Fruit fly (Drosophila melanogaster) whole organism, embryonic: Measurements from ENCODE around the gene mldr.

Source experiments
- CG10209 ChIP-seq: fragments of 200-800 bp; sonication (Bioruptor generic); optimal IDR thresholded peaks from 3 replicates; lab custom pipeline; 2017; ENCODE audit warnings: missing biosample characterization, mild to moderate bottlenecking, missing genetic modification characterization, missing genetic modification reagents
- CG1024 ChIP-seq: fragments of 200-800 bp; sonication (Bioruptor generic); IDR thresholded peaks from 2 replicates; pipeline ENCODE4 v1.3.6; 2022; ENCODE audit warnings: missing biosample characterization, missing genetic modification characterization
- CG11456 ChIP-seq: fragments of 200-800 bp; sonication (Bioruptor generic); IDR thresholded peaks from 3 replicates; pipeline ENCODE4 v1.3.6; 2022; ENCODE audit warnings: missing biosample characterization, missing genetic modification characterization
- CG18262 ChIP-seq: fragments of 200-800 bp; optimal IDR thresholded peaks from 3 replicates; lab custom pipeline; 2019; ENCODE audit warnings: missing biosample characterization, mild to moderate bottlenecking, missing genetic modification characterization, moderate library complexity
- CG2120 ChIP-seq: fragments of 200-800 bp; sonication (Bioruptor generic); optimal IDR thresholded peaks from 3 replicates; lab custom pipeline; 2016; ENCODE audit warnings: missing biosample characterization, missing genetic modification characterization
- CG2199 ChIP-seq: fragments of 200-800 bp; sonication (Bioruptor generic); IDR thresholded peaks from 3 replicates; pipeline ENCODE4 v1.3.6; 2022; ENCODE audit warnings: missing biosample characterization, missing genetic modification characterization
- CG2889 ChIP-seq: fragments of 200-800 bp; sonication (Bioruptor generic); IDR thresholded peaks from 3 replicates; pipeline ENCODE4 v1.3.6; 2022; ENCODE audit warnings: missing biosample characterization, missing genetic modification characterization
- CG3281 ChIP-seq: fragments of 200-800 bp; sonication (Bioruptor generic); optimal IDR thresholded peaks from 3 replicates; lab custom pipeline; 2017; ENCODE audit warnings: missing biosample characterization, mild to moderate bottlenecking, missing genetic modification characterization
- CG34422 ChIP-seq: fragments of 200-800 bp; sonication (Bioruptor generic); IDR thresholded peaks from 3 replicates; pipeline ENCODE4 v1.3.6; 2022; ENCODE audit warnings: missing biosample characterization, missing genetic modification characterization
- CG3995 ChIP-seq: fragments of 200-800 bp; sonication (Bioruptor generic); optimal IDR thresholded peaks from 3 replicates; lab custom pipeline; 2016; ENCODE audit warnings: missing biosample characterization, missing genetic modification characterization
- CG4282 ChIP-seq: fragments of 200-800 bp; sonication (Bioruptor generic); optimal IDR thresholded peaks from 2 replicates; lab custom pipeline; 2016; ENCODE audit warnings: missing biosample characterization, missing genetic modification characterization
- CG4707 ChIP-seq: fragments of 200-800 bp; sonication (Bioruptor generic); optimal IDR thresholded peaks from 2 replicates; lab custom pipeline; 2018; ENCODE audit warnings: missing biosample characterization, mild to moderate bottlenecking, missing genetic modification characterization, moderate library complexity
- CG4730 ChIP-seq: fragments of 200-800 bp; sonication (Bioruptor generic); IDR thresholded peaks from 2 replicates; pipeline ENCODE4 v1.3.6; 2022; ENCODE audit warnings: missing biosample characterization, missing genetic modification characterization
- CG5180 ChIP-seq: fragments of 200-800 bp; sonication (Bioruptor generic); optimal IDR thresholded peaks from 3 replicates; lab custom pipeline; 2017; ENCODE audit warnings: missing biosample characterization, missing genetic modification characterization, mild to moderate bottlenecking, moderate library complexity, missing genetic modification reagents
- CG6765 ChIP-seq: fragments of 200-800 bp; sonication (Bioruptor generic); optimal IDR thresholded peaks from 3 replicates; lab custom pipeline; 2017; ENCODE audit warnings: missing biosample characterization, mild to moderate bottlenecking, missing genetic modification characterization
- CG8388 ChIP-seq: fragments of 200-800 bp; sonication (Bioruptor generic); optimal IDR thresholded peaks from 2 replicates; lab custom pipeline; 2019; ENCODE audit warnings: missing biosample characterization, mild to moderate bottlenecking, missing genetic modification characterization, moderate library complexity
- CG9437 ChIP-seq: fragments of 200-800 bp; sonication (Bioruptor generic); optimal IDR thresholded peaks from 2 replicates; lab custom pipeline; 2018; ENCODE audit warnings: missing biosample characterization, mild to moderate bottlenecking, missing genetic modification characterization
- CG9797 ChIP-seq: fragments of 200-800 bp; sonication (Bioruptor generic); optimal IDR thresholded peaks from 3 replicates; lab custom pipeline; 2018; ENCODE audit warnings: missing biosample characterization, mild to moderate bottlenecking, missing genetic modification characterization
- CTCF ChIP-seq: fragments of 200-800 bp; sonication (Bioruptor generic); optimal IDR thresholded peaks from 2 replicates; lab custom pipeline; 2017; ENCODE audit warnings: missing biosample characterization, mild to moderate bottlenecking, missing genetic modification characterization, moderate library complexity
- CrebB ChIP-seq: fragments of 200-800 bp; sonication (Bioruptor generic); optimal IDR thresholded peaks from 3 replicates; lab custom pipeline; 2018; ENCODE audit warnings: missing biosample characterization, mild to moderate bottlenecking, missing genetic modification characterization
- D ChIP-seq, 2 experiments: fragments of 200-800 bp in 1 of 2; fragments of >200 bp in 1 of 2; sonication (Bioruptor generic) in 1 of 2; optimal IDR thresholded peaks; 2 replicates in 1 of 2; 3 replicates in 1 of 2; lab custom pipeline; 2017; ENCODE audit warnings: mild to moderate bottlenecking in 1 of 2, missing biosample characterization in 1 of 2, missing genetic modification characterization in 1 of 2, missing genetic modification reagents in 1 of 2
- Dfd ChIP-seq, 2 experiments: fragments of >200 bp; optimal IDR thresholded peaks; 2 replicates each; lab custom pipeline; 2017; ENCODE audit warnings: missing biosample characterization in 2 of 2, missing genetic modification characterization in 2 of 2
- Dref ChIP-seq: fragments of 200-800 bp; sonication (Bioruptor generic); IDR thresholded peaks from 2 replicates; pipeline ENCODE4 v1.3.6; 2022; ENCODE audit warnings: missing biosample characterization, missing genetic modification characterization
- H15 ChIP-seq: fragments of 200-800 bp; sonication (Bioruptor generic); IDR thresholded peaks from 3 replicates; pipeline ENCODE4 v1.3.6; 2022; ENCODE audit warnings: missing biosample characterization, missing genetic modification characterization
- Hr39 ChIP-seq: fragments of >200 bp; optimal IDR thresholded peaks from 2 replicates; lab custom pipeline; 2017
- Lpt ChIP-seq: fragments of >200 bp; optimal IDR thresholded peaks from 2 replicates; lab custom pipeline; 2018; ENCODE audit warnings: missing biosample characterization, missing genetic modification characterization
- MESR4 ChIP-seq: fragments of 200-800 bp; sonication (Bioruptor generic); optimal IDR thresholded peaks from 2 replicates; lab custom pipeline; 2018; ENCODE audit warnings: missing biosample characterization, mild to moderate bottlenecking, missing genetic modification characterization, moderate library complexity
- Rfx ChIP-seq: fragments of 200-800 bp; sonication (Bioruptor generic); IDR thresholded peaks from 2 replicates; pipeline ENCODE4 v1.3.6; 2022; ENCODE audit warnings: missing biosample characterization, missing genetic modification characterization
- Sin3A ChIP-seq: fragments of >200 bp; optimal IDR thresholded peaks from 2 replicates; lab custom pipeline; 2018
- Sox100B ChIP-seq: fragments of 200-800 bp; sonication (Bioruptor generic); optimal IDR thresholded peaks from 3 replicates; lab custom pipeline; 2018; ENCODE audit warnings: missing biosample characterization, mild to moderate bottlenecking, missing genetic modification characterization
- Xrp1 ChIP-seq: fragments of 200-800 bp; sonication (Bioruptor generic); IDR thresholded peaks from 2 replicates; pipeline ENCODE4 v1.3.6; 2022; ENCODE audit warnings: missing biosample characterization, missing genetic modification characterization
- abd-A ChIP-seq: fragments of 200-800 bp; sonication (Bioruptor generic); optimal IDR thresholded peaks from 3 replicates; lab custom pipeline; 2019; ENCODE audit warnings: missing biosample characterization, mild to moderate bottlenecking, missing genetic modification characterization, moderate library complexity
- bsh ChIP-seq, 2 experiments: fragments of 200-800 bp; sonication (Bioruptor generic); optimal IDR thresholded peaks; 2 replicates each; lab custom pipeline; 2017 to 2018; ENCODE audit warnings: mild to moderate bottlenecking in 2 of 2, missing biosample characterization in 2 of 2, missing genetic modification characterization in 2 of 2, moderate library complexity in 1 of 2
- cg ChIP-seq: fragments of 200-800 bp; sonication (Bioruptor generic); optimal IDR thresholded peaks from 3 replicates; lab custom pipeline; 2019; ENCODE audit warnings: missing biosample characterization, mild to moderate bottlenecking, missing genetic modification characterization, moderate library complexity
- chif ChIP-seq, 2 experiments: fragments of 200-800 bp; sonication (Bioruptor generic); optimal IDR thresholded peaks; 3 replicates each; lab custom pipeline; 2016; ENCODE audit warnings: missing biosample characterization in 2 of 2, missing genetic modification characterization in 2 of 2
- crp ChIP-seq, 2 experiments: fragments of 200-800 bp; sonication (Bioruptor generic); optimal IDR thresholded peaks; 2 replicates in 1 of 2; 3 replicates in 1 of 2; lab custom pipeline; 2017; ENCODE audit warnings: missing biosample characterization in 2 of 2, missing genetic modification characterization in 2 of 2, mild to moderate bottlenecking in 1 of 2, moderate library complexity in 1 of 2
- emc ChIP-seq: fragments of 200-800 bp; sonication (Bioruptor generic); optimal IDR thresholded peaks from 2 replicates; lab custom pipeline; 2016; ENCODE audit warnings: missing biosample characterization, missing genetic modification characterization
- exex ChIP-seq: fragments of 200-800 bp; sonication (Bioruptor generic); optimal IDR thresholded peaks from 4 replicates; lab custom pipeline; 2018; ENCODE audit warnings: missing biosample characterization, mild to moderate bottlenecking, missing genetic modification characterization, moderate library complexity
- fu2 ChIP-seq: fragments of 200-800 bp; sonication (Bioruptor generic); optimal IDR thresholded peaks from 2 replicates; lab custom pipeline; 2016; ENCODE audit warnings: missing biosample characterization, missing genetic modification characterization
- gcm2 ChIP-seq: fragments of 200-800 bp; sonication (Bioruptor generic); optimal IDR thresholded peaks from 2 replicates; lab custom pipeline; 2016; ENCODE audit warnings: missing biosample characterization, missing genetic modification characterization
- ham ChIP-seq: fragments of 200-800 bp; sonication (Bioruptor generic); IDR thresholded peaks from 2 replicates; pipeline ENCODE4 v1.3.6; 2022; ENCODE audit warnings: missing biosample characterization, missing genetic modification characterization
- hb ChIP-seq: fragments of 200-800 bp; sonication (Bioruptor generic); IDR thresholded peaks from 3 replicates; pipeline ENCODE4 v1.3.6; 2022; ENCODE audit warnings: missing biosample characterization, missing genetic modification characterization; ENCODE audit not compliant: partially characterized antibody
- ken ChIP-seq: fragments of 200-800 bp; sonication (Bioruptor generic); IDR thresholded peaks from 3 replicates; pipeline ENCODE4 v1.3.6; 2022; ENCODE audit warnings: missing biosample characterization, missing genetic modification characterization
- lilli ChIP-seq: fragments of 200-800 bp; sonication (Bioruptor generic); optimal IDR thresholded peaks from 3 replicates; lab custom pipeline; 2016; ENCODE audit warnings: missing biosample characterization, missing genetic modification characterization
- nau ChIP-seq: fragments of 200-800 bp; sonication (Bioruptor generic); optimal IDR thresholded peaks from 3 replicates; lab custom pipeline; 2017; ENCODE audit warnings: missing biosample characterization, mild to moderate bottlenecking, missing genetic modification characterization, missing genetic modification reagents
- oc ChIP-seq: fragments of 200-800 bp; sonication (Bioruptor generic); optimal IDR thresholded peaks from 2 replicates; lab custom pipeline; 2018; ENCODE audit warnings: missing biosample characterization, mild to moderate bottlenecking, missing genetic modification characterization, moderate library complexity
- odd ChIP-seq: fragments of 200-800 bp; sonication (Bioruptor generic); optimal IDR thresholded peaks from 2 replicates; lab custom pipeline; 2017; ENCODE audit warnings: missing biosample characterization, mild to moderate bottlenecking, missing genetic modification characterization
- p53 ChIP-seq: fragments of 200-800 bp; sonication (Bioruptor generic); optimal IDR thresholded peaks from 2 replicates; lab custom pipeline; 2016; ENCODE audit warnings: missing biosample characterization, missing genetic modification characterization
- vnd ChIP-seq: fragments of 200-800 bp; sonication (Bioruptor generic); IDR thresholded peaks from 3 replicates; pipeline ENCODE4 v1.3.6; 2022; ENCODE audit warnings: missing biosample characterization, missing genetic modification characterization; ENCODE audit not compliant: partially characterized antibody
- yki ChIP-seq: fragments of >200 bp; optimal IDR thresholded peaks from 3 replicates; lab custom pipeline; 2018
- z ChIP-seq: fragments of 200-800 bp; sonication (Bioruptor generic); IDR thresholded peaks from 3 replicates; pipeline ENCODE4 v1.3.6; 2022; ENCODE audit warnings: missing biosample characterization, missing genetic modification characterization

Gene mldr

DNA sequence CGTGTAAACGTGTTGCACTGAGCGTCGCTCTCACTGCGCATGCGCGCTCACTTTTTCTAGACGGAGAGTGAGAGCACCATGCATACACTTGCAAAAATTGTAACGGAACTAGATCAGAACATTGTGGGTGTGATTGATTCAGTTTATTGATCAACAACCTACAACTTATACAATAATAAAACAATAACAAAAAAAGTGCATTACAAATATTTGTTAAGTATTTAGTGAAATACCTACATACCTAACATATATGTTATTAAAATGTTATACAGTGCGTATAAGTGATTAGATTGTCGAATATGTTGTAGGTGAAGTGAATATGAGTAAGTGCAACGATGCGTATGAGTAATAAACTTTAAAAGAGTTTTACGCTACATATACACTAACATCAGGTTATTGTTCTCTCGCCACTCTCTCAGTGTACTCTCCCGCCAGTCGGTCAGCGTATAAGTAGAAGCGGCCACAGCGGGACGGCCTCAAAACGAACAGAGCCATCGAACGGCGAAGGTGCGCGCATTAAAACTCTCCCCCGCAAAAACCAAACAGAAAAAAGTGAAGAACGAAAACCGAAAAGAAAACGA lies 39.4 kb downstream of the mldr start, which contains the start of gene CG42240 (continued):
- TF ChIP-seq CG11456 (0 out of 3 replicates have a peak, but pooled peaks have one; percentile 58), abd-A (tag; lab: Kevin White, UChicago) (peak; percentile 57), cg (peak; percentile 22), vnd (GFP tag; lab: Robert Waterston, UW) (no peak), CG2889 (peak; percentile 60; the same call in 1 of the 3 replicates), ham (no peak), z (no peak), CG34422 (GFP tag; lab: Robert Waterston, UW) (peak; percentile 66; the same call in 2 of the 3 replicates), CG3995 (peak; percentile 28), D (optimal IDR thresholded peaks at IDR 0.05; lab: Kevin White, UChicago) (no peak), D (GFP tag; optimal IDR thresholded peaks at IDR 0.05; lab: Kevin White, UChicago) (peak; percentile 94), crp (GFP tag; optimal IDR thresholded peaks at IDR 0.05; lab: Kevin White, UChicago) (peak in 1 of 2 experiments; percentile 48), oc (tag; lab: Kevin White, UChicago) (peak; percentile 79), CG4707 (peak; percentile 57), ken (GFP tag; lab: Robert Waterston, UW) (0 out of 3 replicates have a peak, but pooled peaks have one; percentile 48), H15 (GFP tag; lab: Robert Waterston, UW) (peak; percentile 71; the same call in 2 of the 3 replicates), Lpt (GFP tag; lab: Kevin White, UChicago) (no peak), CG1024 (GFP tag; lab: Robert Waterston, UW) (0 out of 2 replicates have a peak, but pooled peaks have one; percentile 9), CG2199 (GFP tag; lab: Robert Waterston, UW) (no peak), gcm2 (GFP tag; lab: Kevin White, UChicago) (peak; percentile 45), nau (GFP tag; lab: Kevin White, UChicago) (no peak), CG3281 (GFP tag; lab: Kevin White, UChicago) (peak; percentile 93), chif (GFP tag; optimal IDR thresholded peaks at IDR 0.05; lab: Kevin White, UChicago) (peak; percentile 80 to 87), Dref (no peak), CG5180 (peak; percentile 82), CG9437 (GFP tag; lab: Kevin White, UChicago) (peak; percentile 93), Hr39 (lab: Kevin White, UChicago) (no peak), Rfx (peak; percentile 78), CG9797 (GFP tag; lab: Kevin White, UChicago) (peak; percentile 24), Dfd (GFP tag; optimal IDR thresholded peaks at IDR 0.05; lab: Kevin White, UChicago) (no peak), exex (peak; percentile 55), yki (lab: Kevin White, UChicago) (no peak), lilli (peak; percentile 82), CG4730 (peak; percentile 67), Sox100B (GFP tag; lab: Kevin White, UChicago) (peak; percentile 97), fu2 (GFP tag; lab: Kevin White, UChicago) (peak; percentile 66), CG18262 (tag; lab: Kevin White, UChicago) (peak; percentile 97), bsh (GFP tag; optimal IDR thresholded peaks at IDR 0.05; lab: Kevin White, UChicago) (peak; percentile 87 to 91), Xrp1 (peak; percentile 83), emc (GFP tag; lab: Kevin White, UChicago) (peak; percentile 56), CrebB (tag; lab: Kevin White, UChicago) (peak; percentile 80), CTCF (GFP tag; lab: Kevin White, UChicago) (no peak), CG8388 (peak; percentile 91), p53 (GFP tag; lab: Kevin White, UChicago) (no peak), CG6765 (GFP tag; lab: Kevin White, UChicago) (peak; percentile 85), CG10209 (GFP tag; lab: Kevin White, UChicago) (peak; percentile 91), Sin3A (lab: Kevin White, UChicago) (no peak), CG2120 (GFP tag; lab: Kevin White, UChicago) (peak; percentile 88), odd (GFP tag; lab: Kevin White, UChicago) (peak; percentile 92), hb (GFP tag; lab: Robert Waterston, UW) (no peak), CG4282 (GFP tag; lab: Kevin White, UChicago) (no peak), MESR4 (peak; percentile 21)
